Worm (Caenorhabditis elegans): ENCODE measurements around the gene F47B10.4.
A peak's percentile ranks its signal among the peaks of the same experiment; 100 is the strongest.

F47B10.4 gene

DNA sequence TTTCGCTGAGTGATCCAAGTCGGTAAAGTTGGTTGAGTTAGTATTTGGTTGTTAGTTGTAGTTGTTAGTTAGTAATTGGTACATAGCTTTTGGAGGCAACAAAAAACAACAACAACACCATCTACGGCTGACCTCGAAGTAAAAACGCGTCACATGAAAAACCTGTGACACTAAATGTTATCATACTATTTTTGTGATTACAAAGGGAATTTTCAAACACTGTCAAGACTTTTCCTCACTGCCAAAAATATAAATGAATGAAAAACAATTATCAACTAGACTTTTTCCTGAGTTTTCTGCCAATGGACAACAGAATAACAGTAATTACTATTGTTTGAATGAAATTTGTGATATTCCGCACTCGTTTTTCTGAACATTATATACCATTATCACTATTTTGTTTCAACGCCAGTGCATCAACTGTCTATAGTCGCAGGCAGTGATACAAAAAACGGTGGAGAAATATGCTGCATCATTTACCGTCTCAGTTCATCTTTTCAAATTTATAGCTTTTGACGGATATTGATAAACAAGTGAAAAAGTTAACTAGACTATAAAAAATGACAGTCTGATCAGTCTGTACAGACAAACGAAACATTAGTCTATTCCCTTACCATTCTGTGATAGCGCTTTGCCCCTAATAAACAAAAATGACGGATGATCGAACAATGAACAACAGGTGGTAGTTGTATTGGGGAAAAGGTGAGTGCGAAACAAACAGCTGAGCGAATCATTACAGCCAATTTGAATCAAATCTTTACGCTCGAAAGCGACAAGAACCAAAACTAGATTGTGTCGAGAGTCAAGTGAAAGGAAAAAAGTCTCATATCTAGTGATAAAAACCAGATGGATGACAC lies 23.6 kb downstream of the F47B10.4 start (continued):
- TF ChIP-seq aly-2 (tag; optimal IDR thresholded peaks at IDR 0.05), result no peak
- TF ChIP-seq sup-37 (GFP tag; optimal IDR thresholded peaks at IDR 0.05), result no peak
- TF ChIP-seq sox-4 (tag; optimal IDR thresholded peaks at IDR 0.05), result no peak
- no peak for TF ChIP-seq ets-5 (GFP tag; IDR thresholded peaks at IDR 0.05)
- peak; percentile 83 for TF ChIP-seq nhr-85 (tag)
- TF ChIP-seq C34B4.2 (tag; optimal IDR thresholded peaks at IDR 0.05), result no peak
- no peak for TF ChIP-seq ztf-4 (tag; optimal IDR thresholded peaks at IDR 0.05)
- no peak for TF ChIP-seq mef-2 (tag; optimal IDR thresholded peaks at IDR 0.05)
- no peak for TF ChIP-seq zip-4 (GFP tag; optimal IDR thresholded peaks at IDR 0.05)
- no peak for TF ChIP-seq skn-1 (tag; optimal IDR thresholded peaks at IDR 0.05)
- peak; percentile 12 for TF ChIP-seq blmp-1 (tag; optimal IDR thresholded peaks at IDR 0.05)
- TF ChIP-seq ceh-8 (GFP tag; optimal IDR thresholded peaks at IDR 0.05), result no peak
- TF ChIP-seq unc-98 (GFP tag; IDR thresholded peaks at IDR 0.05), result no peak
- TF ChIP-seq mep-1 (tag; optimal IDR thresholded peaks at IDR 0.05), result no peak
- TF ChIP-seq nhr-76 (tag; optimal IDR thresholded peaks at IDR 0.05), result no peak
- TF ChIP-seq nhr-20 (tag; optimal IDR thresholded peaks at IDR 0.05), result peak; percentile 53
- no peak for TF ChIP-seq tbx-2 (tag; optimal IDR thresholded peaks at IDR 0.05)
- no peak for TF ChIP-seq pag-3 (tag; optimal IDR thresholded peaks at IDR 0.05; ENCODE audit: borderline replicate concordance, insufficient read depth)
- TF ChIP-seq swsn-7 (tag; optimal IDR thresholded peaks at IDR 0.05), result no peak
- peak in 1 of 6 experiments; percentile 11 for TF ChIP-seq elt-3 (tag; optimal IDR thresholded peaks at IDR 0.05)
- TF ChIP-seq elt-2 (tag; optimal IDR thresholded peaks at IDR 0.05), result peak; percentile 66
- TF ChIP-seq lin-14 (GFP tag; optimal IDR thresholded peaks at IDR 0.05), result peak; percentile 26
- no peak for TF ChIP-seq ceh-63 (GFP tag; optimal IDR thresholded peaks at IDR 0.05)
- TF ChIP-seq nhr-11 (tag; optimal IDR thresholded peaks at IDR 0.05), result no peak
- TF ChIP-seq ceh-88 (GFP tag; IDR thresholded peaks at IDR 0.05), result no peak
- no peak for TF ChIP-seq C04F5.9 (tag; optimal IDR thresholded peaks at IDR 0.05)
- TF ChIP-seq nhr-71 (tag; optimal IDR thresholded peaks at IDR 0.05), result peak; percentile 8
- TF ChIP-seq nhr-90 (tag; optimal IDR thresholded peaks at IDR 0.05; ENCODE audit: poor library complexity), result no peak

DNA sequence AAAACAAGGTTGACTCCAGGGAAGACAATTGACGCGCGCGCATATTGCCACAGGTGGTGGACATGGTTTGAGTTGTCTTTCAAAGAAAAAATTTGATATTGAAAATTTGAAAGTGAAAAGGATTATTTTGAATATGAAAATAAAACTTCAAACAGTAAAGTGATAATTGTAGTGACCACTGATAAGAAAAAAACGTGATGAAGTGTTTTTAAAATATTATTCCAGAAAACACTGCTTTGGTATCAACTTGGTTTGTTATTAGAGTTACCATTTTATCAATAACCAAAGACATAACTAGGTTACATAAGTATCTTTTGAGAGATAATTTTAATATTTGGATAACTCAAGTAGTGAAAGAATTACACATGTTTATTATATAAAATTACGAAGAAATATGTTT lies 25.1 kb downstream of the F47B10.4 start:
- TF ChIP-seq elt-2 (tag; optimal IDR thresholded peaks at IDR 0.05) (peak; percentile 43), snpc-4 (tag; optimal IDR thresholded peaks at IDR 0.05) (no peak)

- TF ChIP-seq sup-37 (GFP tag; optimal IDR thresholded peaks at IDR 0.05), result no peak
- no peak for TF ChIP-seq snu-23 (GFP tag; optimal IDR thresholded peaks at IDR 0.05)
- TF ChIP-seq hlh-4 (tag; optimal IDR thresholded peaks at IDR 0.05), result peak; percentile 81
- no peak for TF ChIP-seq unc-62 (GFP tag; optimal IDR thresholded peaks at IDR 0.05)
- TF ChIP-seq skn-1 (tag; optimal IDR thresholded peaks at IDR 0.05), result no peak
- no peak for TF ChIP-seq efl-1 (optimal IDR thresholded peaks at IDR 0.05)
- TF ChIP-seq efl-1 (GFP tag; optimal IDR thresholded peaks at IDR 0.05 in 1 of 2), result peak in 1 of 2 experiments; percentile 12
- no peak for TF ChIP-seq sox-4 (tag; optimal IDR thresholded peaks at IDR 0.05)
- no peak for TF ChIP-seq hlh-17 (GFP tag; optimal IDR thresholded peaks at IDR 0.05; ENCODE audit: borderline replicate concordance)
- no peak for TF ChIP-seq egl-27 (tag; optimal IDR thresholded peaks at IDR 0.05)
- no peak for TF ChIP-seq aly-2 (tag; optimal IDR thresholded peaks at IDR 0.05)
Observed at ce11 chrX:10919613-10920012, 28.5 kb downstream of the F47B10.4 start, which contains the start of gene nstp-9. Gene nstp-9 (minus strand): TSS chrX:10919713.

DNA sequence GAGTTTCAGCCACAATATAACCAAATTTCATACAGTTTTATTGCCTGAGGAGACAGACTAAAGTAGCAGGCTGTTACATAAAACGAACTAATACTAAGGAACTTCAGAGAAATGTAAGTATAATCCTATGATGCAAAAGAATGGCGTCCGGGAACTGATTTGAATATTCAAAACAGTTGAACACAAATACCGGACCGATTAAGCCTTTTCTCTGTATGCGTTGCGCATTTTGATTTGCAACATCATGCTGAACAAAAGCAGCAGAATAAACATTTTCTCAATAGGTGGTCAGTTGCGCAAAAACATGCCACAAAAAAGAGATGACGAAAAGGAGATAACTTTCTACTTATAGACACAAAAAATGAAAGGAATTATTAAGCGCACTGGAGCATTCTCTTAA lies 33.0 kb downstream of the F47B10.4 start:
- TF ChIP-seq unc-62 (GFP tag; optimal IDR thresholded peaks at IDR 0.05), result no peak
- no peak for TF ChIP-seq mep-1 (tag; optimal IDR thresholded peaks at IDR 0.05)
- no peak for TF ChIP-seq elt-2 (tag; optimal IDR thresholded peaks at IDR 0.05)
- no peak for TF ChIP-seq aha-1 (tag; optimal IDR thresholded peaks at IDR 0.05)
- TF ChIP-seq ets-5 (GFP tag; IDR thresholded peaks at IDR 0.05), result no peak
- no peak for TF ChIP-seq efl-3 (GFP tag; optimal IDR thresholded peaks at IDR 0.05)
- TF ChIP-seq unc-30 (tag; optimal IDR thresholded peaks at IDR 0.05), result no peak
- TF ChIP-seq irx-1 (tag; optimal IDR thresholded peaks at IDR 0.05), result no peak
- no peak for TF ChIP-seq C16A3.4 (tag; optimal IDR thresholded peaks at IDR 0.05)

Measured in whole organism, L1 larva.